Fruit fly (Drosophila melanogaster) whole organism, embryonic: ENCODE data around the gene CG43750.

Experiments
- Bdp1 ChIP-seq: fragments of 200-800 bp; sonication (Bioruptor generic); optimal IDR thresholded peaks from 3 replicates; lab custom pipeline; 2016; ENCODE audit warnings: missing biosample characterization, missing genetic modification characterization
- C15 ChIP-seq: fragments of 200-800 bp; sonication (Bioruptor generic); IDR thresholded peaks from 3 replicates; pipeline ENCODE4 v1.3.6; 2022; ENCODE audit warnings: missing biosample characterization, missing genetic modification characterization
- CG10274 ChIP-seq: fragments of 200-800 bp; sonication (Bioruptor generic); optimal IDR thresholded peaks from 3 replicates; lab custom pipeline; 2017; ENCODE audit warnings: missing biosample characterization, mild to moderate bottlenecking, missing genetic modification characterization
- CG10543 ChIP-seq: fragments of 200-800 bp; sonication (Bioruptor generic); optimal IDR thresholded peaks from 3 replicates; lab custom pipeline; 2017; ENCODE audit warnings: missing biosample characterization, mild to moderate bottlenecking, missing genetic modification characterization, moderate library complexity
- CG12071 ChIP-seq: fragments of 200-800 bp; sonication (Bioruptor generic); optimal IDR thresholded peaks from 3 replicates; lab custom pipeline; 2018; ENCODE audit warnings: missing biosample characterization, mild to moderate bottlenecking, missing genetic modification characterization
- CG12155 ChIP-seq: fragments of 200-800 bp; sonication (Bioruptor generic); optimal IDR thresholded peaks from 3 replicates; lab custom pipeline; 2016; ENCODE audit warnings: missing biosample characterization, missing genetic modification characterization
- CG12236 ChIP-seq: fragments of 200-800 bp; sonication (Bioruptor generic); optimal IDR thresholded peaks from 2 replicates; lab custom pipeline; 2016; ENCODE audit warnings: missing biosample characterization, missing genetic modification characterization
- CG12659 ChIP-seq: fragments of 200-800 bp; sonication (Bioruptor generic); optimal IDR thresholded peaks from 3 replicates; lab custom pipeline; 2017; ENCODE audit warnings: mild to moderate bottlenecking, missing biosample characterization, missing genetic modification reagents, missing genetic modification characterization
- CG13775 ChIP-seq: fragments of 200-800 bp; sonication (Bioruptor generic); optimal IDR thresholded peaks from 3 replicates; lab custom pipeline; 2017; ENCODE audit warnings: missing biosample characterization, mild to moderate bottlenecking, missing genetic modification characterization
- CG14667 ChIP-seq: fragments of 200-800 bp; sonication (Bioruptor generic); IDR thresholded peaks from 2 replicates; pipeline ENCODE4 v1.3.6; 2022; ENCODE audit warnings: missing biosample characterization, missing genetic modification characterization
- CG15269 ChIP-seq: fragments of 200-800 bp; sonication (Bioruptor generic); optimal IDR thresholded peaks from 2 replicates; lab custom pipeline; 2018; ENCODE audit warnings: missing biosample characterization, mild to moderate bottlenecking, missing genetic modification characterization, moderate library complexity
- CG1529 ChIP-seq: fragments of 200-800 bp; sonication (Bioruptor generic); optimal IDR thresholded peaks from 3 replicates; lab custom pipeline; 2018; ENCODE audit warnings: missing biosample characterization, missing genetic modification characterization
- CG17568 ChIP-seq: fragments of 200-800 bp; sonication (Bioruptor generic); optimal IDR thresholded peaks from 2 replicates; lab custom pipeline; 2018; ENCODE audit warnings: missing biosample characterization, mild to moderate bottlenecking, missing genetic modification characterization, moderate library complexity
- CG18262 ChIP-seq: fragments of 200-800 bp; optimal IDR thresholded peaks from 3 replicates; lab custom pipeline; 2019; ENCODE audit warnings: missing biosample characterization, mild to moderate bottlenecking, missing genetic modification characterization, moderate library complexity
- CG18599 ChIP-seq: fragments of 200-800 bp; sonication (Bioruptor generic); optimal IDR thresholded peaks from 3 replicates; lab custom pipeline; 2017; ENCODE audit warnings: missing biosample characterization, missing genetic modification characterization, mild to moderate bottlenecking, moderate library complexity, missing genetic modification reagents
- CG2116 ChIP-seq: fragments of 200-800 bp; sonication (Bioruptor generic); optimal IDR thresholded peaks from 3 replicates; lab custom pipeline; 2018; ENCODE audit warnings: missing biosample characterization, mild to moderate bottlenecking, missing genetic modification characterization
- CG31224 ChIP-seq: fragments of 200-800 bp; sonication (Bioruptor generic); IDR thresholded peaks from 2 replicates; pipeline ENCODE4 v1.3.6; 2022; ENCODE audit warnings: missing biosample characterization, missing genetic modification characterization
- CG3847 ChIP-seq: fragments of 200-800 bp; sonication (Bioruptor generic); IDR thresholded peaks from 2 replicates; pipeline ENCODE4 v1.3.6; 2022; ENCODE audit warnings: missing biosample characterization, missing genetic modification characterization
- CG4282 ChIP-seq: fragments of 200-800 bp; sonication (Bioruptor generic); optimal IDR thresholded peaks from 2 replicates; lab custom pipeline; 2016; ENCODE audit warnings: missing biosample characterization, missing genetic modification characterization
- CG6689 ChIP-seq: fragments of 200-800 bp; sonication (Bioruptor generic); IDR thresholded peaks from 2 replicates; pipeline ENCODE4 v1.3.6; 2022; ENCODE audit warnings: missing biosample characterization, missing genetic modification characterization
- CG6791 ChIP-seq: fragments of 200-800 bp; sonication (Bioruptor generic); IDR thresholded peaks from 3 replicates; pipeline ENCODE4 v1.3.6; 2022; ENCODE audit warnings: missing biosample characterization, missing genetic modification characterization; ENCODE audit not compliant: partially characterized antibody
- CG6813 ChIP-seq: fragments of 200-800 bp; sonication (Bioruptor generic); optimal IDR thresholded peaks from 2 replicates; lab custom pipeline; 2017; ENCODE audit warnings: missing biosample characterization, missing genetic modification characterization, mild to moderate bottlenecking, moderate library complexity, missing genetic modification reagents
- CG6854 ChIP-seq: fragments of 200-800 bp; sonication (Bioruptor generic); optimal IDR thresholded peaks from 3 replicates; lab custom pipeline; 2017; ENCODE audit warnings: missing biosample characterization, mild to moderate bottlenecking, missing genetic modification characterization
- Doc2 ChIP-seq: fragments of 200-800 bp; sonication (Bioruptor generic); IDR thresholded peaks from 2 replicates; pipeline ENCODE4 v1.3.6; 2022; ENCODE audit warnings: missing biosample characterization, missing genetic modification characterization
- Doc3 ChIP-seq: fragments of 200-800 bp; sonication (Bioruptor generic); IDR thresholded peaks from 3 replicates; pipeline ENCODE4 v1.3.6; 2022; ENCODE audit warnings: missing biosample characterization, missing genetic modification characterization; ENCODE audit not compliant: partially characterized antibody
- Dp ChIP-seq: fragments of 200-800 bp; sonication (Bioruptor generic); optimal IDR thresholded peaks from 2 replicates; lab custom pipeline; 2018; ENCODE audit warnings: missing biosample characterization, mild to moderate bottlenecking, missing genetic modification characterization, moderate library complexity
- Hsf ChIP-seq: fragments of 200-800 bp; sonication (Bioruptor generic); optimal IDR thresholded peaks from 3 replicates; lab custom pipeline; 2016; ENCODE audit warnings: missing biosample characterization, missing genetic modification characterization
- Oli ChIP-seq: fragments of 200-800 bp; sonication (Bioruptor generic); optimal IDR thresholded peaks from 2 replicates; lab custom pipeline; 2018; ENCODE audit warnings: missing biosample characterization, mild to moderate bottlenecking, missing genetic modification characterization, moderate library complexity
- Poxn ChIP-seq: fragments of 200-800 bp; sonication (Bioruptor generic); IDR thresholded peaks from 2 replicates; pipeline ENCODE4 v1.3.6; 2022; ENCODE audit warnings: missing biosample characterization, missing genetic modification characterization
- Sry-δ ChIP-seq: fragments of 200-800 bp; sonication (Bioruptor generic); optimal IDR thresholded peaks from 2 replicates; lab custom pipeline; 2016; ENCODE audit warnings: missing biosample characterization, missing genetic modification characterization
- al ChIP-seq: fragments of 200-800 bp; sonication (Bioruptor generic); IDR thresholded peaks from 2 replicates; pipeline ENCODE4 v1.3.6; 2022; ENCODE audit warnings: missing biosample characterization, missing genetic modification characterization
- amos ChIP-seq: fragments of 200-800 bp; sonication (Bioruptor generic); IDR thresholded peaks from 2 replicates; pipeline ENCODE4 v1.3.6; 2022; ENCODE audit warnings: missing biosample characterization, missing genetic modification characterization; ENCODE audit not compliant: partially characterized antibody
- bab2 ChIP-seq: fragments of 200-800 bp; sonication (Bioruptor generic); optimal IDR thresholded peaks from 2 replicates; lab custom pipeline; 2016; ENCODE audit warnings: missing biosample characterization, missing genetic modification characterization
- cato ChIP-seq: fragments of 200-800 bp; sonication (Bioruptor generic); optimal IDR thresholded peaks from 2 replicates; lab custom pipeline; 2016; ENCODE audit warnings: missing biosample characterization, missing genetic modification characterization, borderline replicate concordance
- emc ChIP-seq: fragments of 200-800 bp; sonication (Bioruptor generic); optimal IDR thresholded peaks from 2 replicates; lab custom pipeline; 2016; ENCODE audit warnings: missing biosample characterization, missing genetic modification characterization
- gce ChIP-seq: fragments of 200-800 bp; sonication (Bioruptor generic); IDR thresholded peaks from 3 replicates; pipeline ENCODE4 v1.3.6; 2022; ENCODE audit warnings: missing biosample characterization, missing genetic modification characterization
- mirr ChIP-seq: fragments of 200-800 bp; sonication (Bioruptor generic); optimal IDR thresholded peaks from 3 replicates; lab custom pipeline; 2018; ENCODE audit warnings: missing biosample characterization, mild to moderate bottlenecking, missing genetic modification characterization
- org-1 ChIP-seq: fragments of 200-800 bp; sonication (Bioruptor generic); optimal IDR thresholded peaks from 2 replicates; lab custom pipeline; 2017; ENCODE audit warnings: missing biosample characterization, missing genetic modification characterization
- peb ChIP-seq: fragments of 200-800 bp; sonication (Bioruptor generic); IDR thresholded peaks from 2 replicates; pipeline ENCODE4 v1.3.6; 2022; ENCODE audit warnings: missing biosample characterization, missing genetic modification characterization
- pita ChIP-seq: fragments of 200-800 bp; sonication (Bioruptor generic); optimal IDR thresholded peaks from 2 replicates; lab custom pipeline; 2017; ENCODE audit warnings: missing biosample characterization, mild to moderate bottlenecking, missing genetic modification characterization
- prd ChIP-seq, 3 experiments: fragments of >200 bp in 2 of 3; fragments of 200-800 bp in 1 of 3; sonication (Bioruptor generic) in 1 of 3; optimal IDR thresholded peaks in 2 of 3; IDR thresholded peaks in 1 of 3; 2 replicates in 2 of 3; 3 replicates in 1 of 3; pipeline versions ENCODE4 v1.3.6 to Lab custom; 2017 to 2022; ENCODE audit warnings: missing biosample characterization in 1 of 3, missing genetic modification characterization in 1 of 3
- psq ChIP-seq: fragments of 200-800 bp; sonication (Bioruptor generic); optimal IDR thresholded peaks from 2 replicates; lab custom pipeline; 2017; ENCODE audit warnings: missing biosample characterization, missing genetic modification characterization
- sens-2 ChIP-seq: fragments of 200-800 bp; sonication (Bioruptor generic); IDR thresholded peaks from 2 replicates; pipeline ENCODE4 v1.3.6; 2022; ENCODE audit warnings: missing biosample characterization, missing genetic modification characterization
- stwl ChIP-seq: fragments of 200-800 bp; sonication (Bioruptor generic); optimal IDR thresholded peaks from 3 replicates; lab custom pipeline; 2018; ENCODE audit warnings: missing biosample characterization, mild to moderate bottlenecking, missing genetic modification characterization, moderate library complexity
- tio ChIP-seq: fragments of 200-800 bp; sonication (Bioruptor generic); optimal IDR thresholded peaks from 2 replicates; lab custom pipeline; 2017; ENCODE audit warnings: missing biosample characterization, missing genetic modification characterization, inconsistent platforms
- tll ChIP-seq, 2 experiments: fragments of 200-800 bp in 1 of 2; fragments of >200 bp in 1 of 2; sonication (Bioruptor generic) in 1 of 2; optimal IDR thresholded peaks; 2 replicates each; lab custom pipeline; 2017 to 2019; ENCODE audit warnings: missing biosample characterization in 2 of 2, missing genetic modification characterization in 2 of 2, mild to moderate bottlenecking in 1 of 2, moderate library complexity in 1 of 2
- vfl ChIP-seq: fragments of 200-800 bp; sonication (Bioruptor generic); optimal IDR thresholded peaks from 2 replicates; lab custom pipeline; 2016; ENCODE audit warnings: missing biosample characterization, missing genetic modification characterization
- wdn ChIP-seq: fragments of 200-800 bp; sonication (Bioruptor generic); IDR thresholded peaks from 2 replicates; pipeline ENCODE4 v1.3.6; 2022; ENCODE audit warnings: missing biosample characterization, missing genetic modification characterization
- zfh2 ChIP-seq: fragments of 200-800 bp; sonication (Bioruptor generic); optimal IDR thresholded peaks from 2 replicates; lab custom pipeline; 2016; ENCODE audit warnings: missing biosample characterization, missing genetic modification characterization

CG43750 gene

DNA sequence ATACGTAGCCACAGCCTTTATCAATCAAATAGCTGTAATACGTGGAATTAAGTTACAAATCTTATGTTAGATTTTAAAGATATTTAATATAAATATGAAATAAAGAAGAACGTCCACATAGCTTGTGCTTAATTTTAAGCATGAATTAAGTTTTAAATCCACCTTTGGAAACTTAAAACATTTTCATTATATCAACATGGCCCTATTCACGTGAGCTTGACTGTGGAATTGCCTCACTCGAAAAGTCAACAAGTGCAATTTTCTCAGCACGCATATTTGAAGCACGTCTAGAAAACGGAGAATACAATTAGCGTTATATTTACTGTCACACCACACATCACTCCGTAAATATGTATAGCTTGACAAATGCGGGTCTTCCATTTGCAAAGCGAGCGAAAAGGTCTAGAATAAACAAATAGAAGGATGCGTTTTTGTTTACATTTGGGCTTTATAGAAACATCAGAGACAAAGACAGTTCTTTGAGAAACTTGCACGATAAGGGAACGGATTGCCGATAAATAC lies 26.8 kb downstream of the CG43750 start (continued):
- TF ChIP-seq CG12659 (GFP tag; lab: Kevin White, UChicago) (peak; percentile 90), Bdp1 (GFP tag; lab: Kevin White, UChicago) (peak; percentile 62), CG12236 (GFP tag; lab: Kevin White, UChicago) (no peak), CG31224 (GFP tag; lab: Robert Waterston, UW) (peak; percentile 74), gce (peak; percentile 55; the same call in 1 of the 3 replicates), CG14667 (GFP tag; lab: Robert Waterston, UW) (no peak; the same call in 1 of the 2 replicates), CG15269 (tag; lab: Kevin White, UChicago) (peak; percentile 93), CG6689 (peak; percentile 85), Doc2 (GFP tag; lab: Robert Waterston, UW) (no peak), bab2 (GFP tag; lab: Kevin White, UChicago) (peak; percentile 64), stwl (peak; percentile 31), CG10274 (peak; percentile 62), wdn (peak; percentile 82), CG12155 (peak; percentile 73), prd (optimal IDR thresholded peaks at IDR 0.05; lab: Kevin White, UChicago) (no peak), prd (GFP tag; IDR thresholded peaks at IDR 0.05; lab: Robert Waterston, UW) (peak; percentile 86), CG6854 (peak; percentile 86), Sry-δ (no peak), CG6813 (GFP tag; lab: Kevin White, UChicago) (peak; percentile 87), CG2116 (GFP tag; lab: Kevin White, UChicago) (peak; percentile 45), zfh2 (GFP tag; lab: Kevin White, UChicago) (peak; percentile 16), CG4282 (GFP tag; lab: Kevin White, UChicago) (no peak), mirr (GFP tag; lab: Kevin White, UChicago) (peak; percentile 64), Dp (no peak), psq (GFP tag; lab: Kevin White, UChicago) (peak; percentile 65), vfl (peak; percentile 17), CG18599 (GFP tag; lab: Kevin White, UChicago) (peak; percentile 93), tio (no peak), CG18262 (peak; percentile 93), org-1 (GFP tag; lab: Kevin White, UChicago) (peak; percentile 77), Poxn (GFP tag; lab: Robert Waterston, UW) (0 out of 2 replicates have a peak, but pooled peaks have one; percentile 10), Doc3 (no peak), amos (no peak), CG6791 (no peak), peb (peak; percentile 60; the same call in 1 of the 2 replicates), cato (GFP tag; lab: Kevin White, UChicago) (peak; percentile 43), C15 (peak; percentile 82; the same call in 2 of the 3 replicates), sens-2 (GFP tag; lab: Robert Waterston, UW) (peak; percentile 77), CG12071 (GFP tag; lab: Kevin White, UChicago) (peak; percentile 84), Hsf (GFP tag; lab: Kevin White, UChicago) (peak; percentile 60), tll (GFP tag; optimal IDR thresholded peaks at IDR 0.05; lab: Kevin White, UChicago) (peak in 1 of 2 experiments; percentile 44), al (peak; percentile 81), CG1529 (GFP tag; lab: Kevin White, UChicago) (peak; percentile 80), CG3847 (GFP tag; lab: Robert Waterston, UW) (peak; percentile 81), CG13775 (GFP tag; lab: Kevin White, UChicago) (peak; percentile 85), emc (GFP tag; lab: Kevin White, UChicago) (no peak), CG10543 (peak; percentile 86), CG17568 (peak; percentile 94), pita (GFP tag; lab: Kevin White, UChicago) (no peak), Oli (tag; lab: Kevin White, UChicago) (peak; percentile 91)
